Fruit fly (Drosophila melanogaster): Measurements from ENCODE around the gene CG31457.

The CG31457 gene

dm6 chr3R:23159289-23159956 is 31.6 kb upstream of the CG31457 start, which contains the start of gene VhaAC39-2:
VhaAC39-2 (minus strand) TSS chr3R:23159316.
- no peak for TF ChIP-seq psq (optimal IDR thresholded peaks at IDR 0.05)

- TF ChIP-seq Myc (optimal IDR thresholded peaks at IDR 0.05) (no peak), insv (optimal IDR thresholded peaks at IDR 0.05) (no peak), ttk (optimal IDR thresholded peaks at IDR 0.05) (no peak), Sin3A (optimal IDR thresholded peaks at IDR 0.05) (no peak), h (optimal IDR thresholded peaks at IDR 0.05) (no peak), psq (optimal IDR thresholded peaks at IDR 0.05) (no peak)
These were observed 29.9 kb upstream of the CG31457 start, which contains the start of gene unk for dm6 chr3R:23157664-23158151. unk (minus strand) TSS chr3R:23157862.

dm6 chr3R:23156865-23157515 is 29.2 kb upstream of the CG31457 start:
- TF ChIP-seq h (optimal IDR thresholded peaks at IDR 0.05) (no peak), psq (optimal IDR thresholded peaks at IDR 0.05) (peak; percentile 63)

dm6 chr3R:23156347-23156864 is 28.6 kb upstream of the CG31457 start:
- TF ChIP-seq psq (optimal IDR thresholded peaks at IDR 0.05): no peak
- no peak for TF ChIP-seq insv (optimal IDR thresholded peaks at IDR 0.05)
- no peak for TF ChIP-seq Sin3A (optimal IDR thresholded peaks at IDR 0.05)
- TF ChIP-seq ttk (optimal IDR thresholded peaks at IDR 0.05): no peak
- no peak for TF ChIP-seq Myc (optimal IDR thresholded peaks at IDR 0.05)
- no peak for TF ChIP-seq h (optimal IDR thresholded peaks at IDR 0.05)

dm6 chr3R:23149021-23149571 is 21.3 kb upstream of the CG31457 start:
- TF ChIP-seq ttk (optimal IDR thresholded peaks at IDR 0.05) (no peak), Myc (optimal IDR thresholded peaks at IDR 0.05) (no peak), Sin3A (optimal IDR thresholded peaks at IDR 0.05) (no peak)

dm6 chr3R:23148433-23148832 is 20.7 kb upstream of the CG31457 start:
- TF ChIP-seq Myc (optimal IDR thresholded peaks at IDR 0.05) (no peak), insv (optimal IDR thresholded peaks at IDR 0.05) (no peak), psq (optimal IDR thresholded peaks at IDR 0.05) (no peak), Sin3A (optimal IDR thresholded peaks at IDR 0.05) (no peak), ttk (optimal IDR thresholded peaks at IDR 0.05) (no peak), h (optimal IDR thresholded peaks at IDR 0.05) (no peak)

- TF ChIP-seq insv (optimal IDR thresholded peaks at IDR 0.05): no peak
These were observed 19.8 kb upstream of the CG31457 start for dm6 chr3R:23147625-23148024.

dm6 chr3R:23147058-23147457 is 19.3 kb upstream of the CG31457 start:
- TF ChIP-seq h (optimal IDR thresholded peaks at IDR 0.05) (no peak), Myc (optimal IDR thresholded peaks at IDR 0.05) (no peak), psq (optimal IDR thresholded peaks at IDR 0.05) (no peak), Sin3A (optimal IDR thresholded peaks at IDR 0.05) (no peak), ttk (optimal IDR thresholded peaks at IDR 0.05) (no peak), insv (optimal IDR thresholded peaks at IDR 0.05) (no peak)

- TF ChIP-seq insv (optimal IDR thresholded peaks at IDR 0.05) (no peak), Myc (optimal IDR thresholded peaks at IDR 0.05) (no peak), Sin3A (optimal IDR thresholded peaks at IDR 0.05) (no peak), ttk (optimal IDR thresholded peaks at IDR 0.05) (no peak), psq (optimal IDR thresholded peaks at IDR 0.05) (no peak), h (optimal IDR thresholded peaks at IDR 0.05) (no peak)
These were observed 17.9 kb upstream of the CG31457 start for dm6 chr3R:23145681-23146080.

- TF ChIP-seq Myc (optimal IDR thresholded peaks at IDR 0.05): no peak
- TF ChIP-seq h (optimal IDR thresholded peaks at IDR 0.05): no peak
- TF ChIP-seq ttk (optimal IDR thresholded peaks at IDR 0.05): no peak
- no peak for TF ChIP-seq psq (optimal IDR thresholded peaks at IDR 0.05)
- no peak for TF ChIP-seq Sin3A (optimal IDR thresholded peaks at IDR 0.05)
- no peak for TF ChIP-seq insv (optimal IDR thresholded peaks at IDR 0.05)
These were observed 16.9 kb upstream of the CG31457 start for dm6 chr3R:23144654-23145053.

- TF ChIP-seq h (optimal IDR thresholded peaks at IDR 0.05): no peak
- no peak for TF ChIP-seq ttk (optimal IDR thresholded peaks at IDR 0.05)
- TF ChIP-seq insv (optimal IDR thresholded peaks at IDR 0.05): no peak
- TF ChIP-seq Myc (optimal IDR thresholded peaks at IDR 0.05): no peak
- no peak for TF ChIP-seq psq (optimal IDR thresholded peaks at IDR 0.05)
- TF ChIP-seq Sin3A (optimal IDR thresholded peaks at IDR 0.05): no peak
These were observed 15.7 kb upstream of the CG31457 start for dm6 chr3R:23143440-23143839.

dm6 chr3R:23141678-23142338 is 14.0 kb upstream of the CG31457 start, which contains the start of gene hh:
hh (minus strand) TSS chr3R:23141906.
- TF ChIP-seq ttk (optimal IDR thresholded peaks at IDR 0.05): no peak
- no peak for TF ChIP-seq psq (optimal IDR thresholded peaks at IDR 0.05)
- no peak for TF ChIP-seq insv (optimal IDR thresholded peaks at IDR 0.05)

Measured in Kc167 (cell line).